Worm (Caenorhabditis elegans) whole organism, L2 larva: ENCODE results near the gene col-185.
A peak's percentile ranks its signal among the peaks of the same experiment; 100 is the strongest.

Experiments
- C34F6.9 ChIP-seq: fragments of 150-350 bp; optimal IDR thresholded peaks from 2 replicates; lab custom pipeline; 2014; ENCODE audit warnings: missing biosample characterization, missing genetic modification characterization
- F13H6.1 ChIP-seq: sonication (generic microtip); optimal IDR thresholded peaks from 2 replicates; lab custom pipeline; 2016; ENCODE audit warnings: missing genetic modification characterization, missing compliant biosample characterization
- ZK546.5 ChIP-seq: sonication (generic microtip); optimal IDR thresholded peaks from 2 replicates; lab custom pipeline; 2017; ENCODE audit warnings: missing biosample characterization, missing genetic modification characterization
- alr-1 ChIP-seq: fragments of 150-350 bp; optimal IDR thresholded peaks from 2 replicates; lab custom pipeline; 2014; ENCODE audit warnings: missing biosample characterization, missing genetic modification characterization
- ama-1 ChIP-seq: fragments of 150-350 bp; optimal IDR thresholded peaks from 2 replicates; lab custom pipeline; 2018; ENCODE audit warnings: inconsistent platforms
- blmp-1 ChIP-seq: sonication (generic microtip); optimal IDR thresholded peaks from 2 replicates; lab custom pipeline; 2017; ENCODE audit warnings: missing genetic modification characterization, mild to moderate bottlenecking, missing compliant biosample characterization, antibody characterized with exemption, moderate library complexity; ENCODE audit not compliant: insufficient read depth
- crh-2 ChIP-seq: sonication (generic microtip); optimal IDR thresholded peaks from 2 replicates; lab custom pipeline; 2017; ENCODE audit warnings: missing biosample characterization, missing genetic modification characterization
- dmd-4 ChIP-seq: sonication (generic microtip); optimal IDR thresholded peaks from 2 replicates; lab custom pipeline; 2017; ENCODE audit warnings: missing biosample characterization, missing genetic modification characterization
- elt-1 ChIP-seq: fragments of 150-350 bp; optimal IDR thresholded peaks from 2 replicates; lab custom pipeline; 2014; ENCODE audit warnings: missing biosample characterization, missing genetic modification characterization
- gmeb-1 ChIP-seq: fragments of 150-350 bp; optimal IDR thresholded peaks from 2 replicates; lab custom pipeline; 2014; ENCODE audit warnings: missing biosample characterization, missing genetic modification characterization
- lin-11 ChIP-seq: fragments of 150-350 bp; sonication (generic microtip); optimal IDR thresholded peaks from 2 replicates; lab custom pipeline; 2014; ENCODE audit warnings: missing biosample characterization, missing genetic modification characterization, inconsistent platforms, mixed read lengths
- lin-39 ChIP-seq: fragments of 150-350 bp; optimal IDR thresholded peaks from 2 replicates; lab custom pipeline; 2014; ENCODE audit warnings: missing biosample characterization, missing genetic modification reagents, missing genetic modification characterization
- lsy-2 ChIP-seq, 2 experiments: fragments of 150-350 bp in 1 of 2; sonication (generic microtip) in 1 of 2; optimal IDR thresholded peaks; 2 replicates each; lab custom pipeline; 2014 to 2017; ENCODE audit warnings: missing biosample characterization in 2 of 2, missing genetic modification characterization in 2 of 2
- mab-5 ChIP-seq: fragments of 150-350 bp; optimal IDR thresholded peaks from 2 replicates; lab custom pipeline; 2014; ENCODE audit warnings: missing biosample characterization, missing genetic modification characterization
- mbf-1 ChIP-seq: sonication (generic microtip); optimal IDR thresholded peaks from 2 replicates; lab custom pipeline; 2017; ENCODE audit warnings: missing biosample characterization, missing genetic modification characterization
- mdl-1 ChIP-seq, 2 experiments: fragments of 150-350 bp in 1 of 2; sonication (generic microtip) in 1 of 2; optimal IDR thresholded peaks; 2 replicates each; lab custom pipeline; 2017; ENCODE audit warnings: missing biosample characterization in 2 of 2, missing genetic modification characterization in 2 of 2
- nhr-10 ChIP-seq: sonication (generic microtip); optimal IDR thresholded peaks from 2 replicates; lab custom pipeline; 2017; ENCODE audit warnings: missing biosample characterization, missing genetic modification characterization
- nhr-11 ChIP-seq: fragments of 150-350 bp; optimal IDR thresholded peaks from 2 replicates; lab custom pipeline; 2014; ENCODE audit warnings: missing biosample characterization, missing genetic modification characterization
- nhr-12 ChIP-seq: fragments of 150-350 bp; optimal IDR thresholded peaks from 2 replicates; lab custom pipeline; 2014; ENCODE audit warnings: missing biosample characterization, missing genetic modification characterization
- nhr-129 ChIP-seq: fragments of 150-350 bp; optimal IDR thresholded peaks from 2 replicates; lab custom pipeline; 2014; ENCODE audit warnings: missing biosample characterization, missing genetic modification characterization
- nhr-23 ChIP-seq: fragments of 150-350 bp; optimal IDR thresholded peaks from 2 replicates; lab custom pipeline; 2014; ENCODE audit warnings: missing biosample characterization, missing genetic modification reagents, missing genetic modification characterization
- nhr-237 ChIP-seq: fragments of 150-350 bp; optimal IDR thresholded peaks from 2 replicates; lab custom pipeline; 2014; ENCODE audit warnings: missing biosample characterization, missing genetic modification characterization
- nhr-25 ChIP-seq: fragments of 150-350 bp; sonication (generic microtip); optimal IDR thresholded peaks from 3 replicates; lab custom pipeline; 2014; ENCODE audit warnings: missing biosample characterization, missing genetic modification characterization
- nhr-77 ChIP-seq: fragments of 150-350 bp; optimal IDR thresholded peaks from 2 replicates; lab custom pipeline; 2014; ENCODE audit warnings: missing biosample characterization, missing genetic modification characterization
- sma-9 ChIP-seq, 2 experiments: fragments of 150-350 bp in 1 of 2; sonication (generic microtip) in 1 of 2; optimal IDR thresholded peaks; 2 replicates each; lab custom pipeline; 2014 to 2016; ENCODE audit warnings: missing genetic modification characterization in 2 of 2, mild to moderate bottlenecking in 1 of 2, missing biosample characterization in 1 of 2, missing compliant biosample characterization in 1 of 2, missing genetic modification reagents in 1 of 2, moderate library complexity in 1 of 2
- snpc-4 ChIP-seq: fragments of 150-350 bp; optimal IDR thresholded peaks from 2 replicates; lab custom pipeline; 2014; ENCODE audit warnings: missing biosample characterization, missing genetic modification characterization
- unc-39 ChIP-seq: fragments of 150-350 bp; optimal IDR thresholded peaks from 2 replicates; lab custom pipeline; 2014; ENCODE audit warnings: missing biosample characterization, missing genetic modification characterization
- unc-55 ChIP-seq: fragments of 150-350 bp; sonication (generic microtip); optimal IDR thresholded peaks from 3 replicates; lab custom pipeline; 2014; ENCODE audit warnings: missing biosample characterization, missing genetic modification reagents, missing genetic modification characterization
- unc-62 ChIP-seq: fragments of 150-350 bp; optimal IDR thresholded peaks from 2 replicates; lab custom pipeline; 2014; ENCODE audit warnings: missing biosample characterization, missing genetic modification reagents, missing genetic modification characterization
- zag-1 ChIP-seq: fragments of 150-350 bp; optimal IDR thresholded peaks from 2 replicates; lab custom pipeline; 2014; ENCODE audit warnings: missing biosample characterization, missing genetic modification characterization
- ztf-1 ChIP-seq: fragments of 200-800 bp; sonication (Bioruptor generic); conservative IDR thresholded peaks from 2 replicates; pipeline ENCODE4 v1.3.6; 2022; ENCODE audit warnings: missing genetic modification characterization, missing compliant biosample characterization
- ztf-11 ChIP-seq: sonication (generic microtip); optimal IDR thresholded peaks from 2 replicates; lab custom pipeline; 2017; ENCODE audit warnings: missing biosample characterization, missing genetic modification characterization

col-185 gene

ce11 chrX:13536759-13537158, 25.9 kb upstream of the col-185 start, which contains the start of gene R01E6.5:
Gene R01E6.5, plus strand, starts transcription at chrX:13537059.
- TF ChIP-seq nhr-11 (tag; lab: Kevin White, UChicago), result no peak
- TF ChIP-seq snpc-4 (tag; lab: Kevin White, UChicago), result no peak
- no peak for TF ChIP-seq dmd-4 (tag; lab: Kevin White, UChicago)
- TF ChIP-seq nhr-12 (tag; lab: Kevin White, UChicago), result no peak
- TF ChIP-seq nhr-129 (tag; lab: Kevin White, UChicago), result no peak
- no peak for TF ChIP-seq sma-9 (GFP tag; optimal IDR thresholded peaks at IDR 0.05; lab: Kevin White, UChicago)
- no peak for TF ChIP-seq sma-9 (tag; optimal IDR thresholded peaks at IDR 0.05; lab: Kevin White, UChicago)
- no peak for TF ChIP-seq alr-1
- TF ChIP-seq lsy-2 (tag; optimal IDR thresholded peaks at IDR 0.05; lab: Kevin White, UChicago), result no peak
- no peak for TF ChIP-seq nhr-23 (tag; lab: Kevin White, UChicago)
- no peak for TF ChIP-seq gmeb-1 (tag; lab: Kevin White, UChicago)
- TF ChIP-seq ama-1 (lab: Kevin White, UChicago), result no peak
- TF ChIP-seq C34F6.9, result no peak
- TF ChIP-seq mab-5, result no peak
- no peak for TF ChIP-seq ztf-1
- TF ChIP-seq lin-11, result no peak
- no peak for TF ChIP-seq zag-1
- TF ChIP-seq unc-55 (GFP tag; lab: Kevin White, UChicago), result no peak
- TF ChIP-seq unc-62 (GFP tag; lab: Kevin White, UChicago), result no peak
- TF ChIP-seq nhr-10 (tag; lab: Kevin White, UChicago), result no peak

- no peak for TF ChIP-seq unc-39
- TF ChIP-seq unc-55 (GFP tag; lab: Kevin White, UChicago), result peak; percentile 17
- no peak for TF ChIP-seq nhr-11 (tag; lab: Kevin White, UChicago)
- TF ChIP-seq elt-1 (tag; lab: Kevin White, UChicago), result no peak
- TF ChIP-seq sma-9 (GFP tag; optimal IDR thresholded peaks at IDR 0.05; lab: Kevin White, UChicago), result peak; percentile 2
- TF ChIP-seq sma-9 (tag; optimal IDR thresholded peaks at IDR 0.05; lab: Kevin White, UChicago), result no peak
- no peak for TF ChIP-seq blmp-1 (tag; lab: Kevin White, UChicago)
- TF ChIP-seq nhr-237 (tag; lab: Kevin White, UChicago), result no peak
- no peak for TF ChIP-seq ztf-1
- no peak for TF ChIP-seq ZK546.5 (tag; lab: Kevin White, UChicago)
- TF ChIP-seq nhr-25 (tag; lab: Kevin White, UChicago), result no peak
- no peak for TF ChIP-seq lin-39 (tag; lab: Kevin White, UChicago)
- TF ChIP-seq crh-2 (tag; lab: Kevin White, UChicago), result no peak
- TF ChIP-seq mbf-1 (tag; lab: Kevin White, UChicago), result no peak
- TF ChIP-seq nhr-77 (tag; lab: Kevin White, UChicago), result no peak
- TF ChIP-seq F13H6.1 (tag; lab: Kevin White, UChicago), result no peak
- no peak for TF ChIP-seq unc-62 (GFP tag; lab: Kevin White, UChicago)
These were observed 21.8 kb upstream of the col-185 start, which contains the start of gene acr-12 for ce11 chrX:13532424-13533309. Gene acr-12, plus strand, starts transcription at chrX:13532853.

- TF ChIP-seq mab-5 (no peak), lsy-2 (tag; optimal IDR thresholded peaks at IDR 0.05; lab: Kevin White, UChicago) (no peak), nhr-25 (tag; lab: Kevin White, UChicago) (no peak), zag-1 (no peak), lin-11 (no peak), unc-55 (GFP tag; lab: Kevin White, UChicago) (no peak), ztf-11 (no peak), mdl-1 (tag; optimal IDR thresholded peaks at IDR 0.05; lab: Kevin White, UChicago) (no peak), ama-1 (lab: Kevin White, UChicago) (no peak), sma-9 (GFP tag; optimal IDR thresholded peaks at IDR 0.05; lab: Kevin White, UChicago) (no peak), sma-9 (tag; optimal IDR thresholded peaks at IDR 0.05; lab: Kevin White, UChicago) (no peak)
These were observed 19.3 kb upstream of the col-185 start for ce11 chrX:13530015-13530778.
